Worm (Caenorhabditis elegans) whole organism, young adult: ENCODE measurements around the gene chw-1.

Experiments used
- B0035.1 ChIP-seq: sonication (generic microtip); optimal IDR thresholded peaks from 2 replicates; lab custom pipeline; 2016; ENCODE audit warnings: missing genetic modification characterization, mild to moderate bottlenecking, missing compliant biosample characterization, missing genotype, missing genetic modification reagents
- F22D6.2 ChIP-seq: sonication (generic microtip); optimal IDR thresholded peaks from 2 replicates; lab custom pipeline; 2016; ENCODE audit warnings: mild to moderate bottlenecking, missing genetic modification characterization, missing compliant biosample characterization
- F23B12.7 ChIP-seq: sonication (generic microtip); optimal IDR thresholded peaks from 2 replicates; lab custom pipeline; 2017; ENCODE audit warnings: missing genetic modification characterization, mild to moderate bottlenecking, missing compliant biosample characterization, antibody characterized with exemption, moderate library complexity; ENCODE audit not compliant: insufficient read depth
- F37B4.10 ChIP-seq: fragments of 200-800 bp; sonication (Bioruptor generic); IDR thresholded peaks from 2 replicates; pipeline ENCODE4 v1.3.6; 2022; ENCODE audit warnings: missing genetic modification characterization, missing compliant biosample characterization
- F39B2.1 ChIP-seq: fragments of 200-800 bp; sonication (Bioruptor generic); IDR thresholded peaks from 2 replicates; pipeline ENCODE4 v1.3.6; 2022; ENCODE audit warnings: missing genetic modification reagents, missing genetic modification characterization, missing compliant biosample characterization
- F52B5.7 ChIP-seq: sonication (generic microtip); optimal IDR thresholded peaks from 2 replicates; lab custom pipeline; 2016; ENCODE audit warnings: mild to moderate bottlenecking, missing genetic modification characterization, missing compliant biosample characterization
- K11D2.4 ChIP-seq: fragments of 200-800 bp; sonication (Bioruptor generic); IDR thresholded peaks from 2 replicates; pipeline ENCODE4 v1.3.6; 2022; ENCODE audit warnings: missing genetic modification reagents, missing genetic modification characterization, missing compliant biosample characterization
- T07F8.4 ChIP-seq: sonication (generic microtip); optimal IDR thresholded peaks from 2 replicates; lab custom pipeline; 2016; ENCODE audit warnings: mild to moderate bottlenecking, missing genetic modification characterization, moderate library complexity, missing compliant biosample characterization
- T26A5.8 ChIP-seq: sonication (generic microtip); optimal IDR thresholded peaks from 2 replicates; lab custom pipeline; 2016; ENCODE audit warnings: missing genetic modification characterization, missing compliant biosample characterization
- Y79H2A.3 ChIP-seq: fragments of 200-800 bp; sonication (Bioruptor generic); conservative IDR thresholded peaks from 2 replicates; pipeline ENCODE4 v1.3.6; 2022; ENCODE audit warnings: missing genetic modification reagents, missing genetic modification characterization, missing compliant biosample characterization
- Y95B8A.8 ChIP-seq: fragments of 200-800 bp; sonication (Bioruptor generic); IDR thresholded peaks from 2 replicates; pipeline ENCODE4 v1.3.6; 2022; ENCODE audit warnings: missing genetic modification reagents, missing genetic modification characterization, missing compliant biosample characterization
- aptf-3 ChIP-seq: fragments of 200-800 bp; sonication (Bioruptor generic); IDR thresholded peaks from 2 replicates; pipeline ENCODE4 v1.3.6; 2022; ENCODE audit warnings: missing genetic modification characterization, missing compliant biosample characterization
- attf-3 ChIP-seq: fragments of 200-800 bp; sonication (Bioruptor generic); conservative IDR thresholded peaks from 2 replicates; pipeline ENCODE4 v1.3.6; 2022; ENCODE audit warnings: missing genetic modification reagents, missing genetic modification characterization, missing compliant biosample characterization
- attf-5 ChIP-seq: fragments of 200-800 bp; sonication (Bioruptor generic); optimal IDR thresholded peaks from 2 replicates; lab custom pipeline; 2018; ENCODE audit warnings: mild to moderate bottlenecking, missing genetic modification characterization, missing compliant biosample characterization
- ceh-58 ChIP-seq: fragments of 200-800 bp; sonication (Bioruptor generic); IDR thresholded peaks from 2 replicates; pipeline ENCODE4 v1.3.6; 2022; ENCODE audit warnings: missing genetic modification characterization, missing compliant biosample characterization
- efl-1 ChIP-seq: fragments of 150-350 bp; optimal IDR thresholded peaks from 2 replicates; lab custom pipeline; 2014; ENCODE audit warnings: missing biosample characterization, missing genetic modification reagents, missing genetic modification characterization
- egl-18 ChIP-seq: fragments of 200-800 bp; sonication (Bioruptor generic); IDR thresholded peaks from 2 replicates; pipeline ENCODE4 v1.3.6; 2022; ENCODE audit warnings: missing genetic modification reagents, missing genetic modification characterization, missing compliant biosample characterization
- ets-4 ChIP-seq: fragments of 200-800 bp; sonication (Bioruptor generic); optimal IDR thresholded peaks from 2 replicates; lab custom pipeline; 2018; ENCODE audit warnings: mild to moderate bottlenecking, missing genetic modification characterization, missing compliant biosample characterization
- gei-17 ChIP-seq: fragments of 200-800 bp; sonication (Bioruptor generic); optimal IDR thresholded peaks from 2 replicates; lab custom pipeline; 2018; ENCODE audit warnings: mild to moderate bottlenecking, missing genetic modification characterization, missing compliant biosample characterization
- him-1 ChIP-seq: sonication (generic microtip); optimal IDR thresholded peaks from 2 replicates; lab custom pipeline; 2016; ENCODE audit warnings: missing genotype, missing genetic modification reagents, missing genetic modification characterization, missing compliant biosample characterization
- hlh-26 ChIP-seq: fragments of 200-800 bp; sonication (Bioruptor generic); conservative IDR thresholded peaks from 2 replicates; pipeline ENCODE4 v1.3.6; 2022; ENCODE audit warnings: missing genetic modification reagents, missing genetic modification characterization, missing compliant biosample characterization
- lsl-1 ChIP-seq: fragments of 200-800 bp; sonication (Bioruptor generic); optimal IDR thresholded peaks from 2 replicates; lab custom pipeline; 2018; ENCODE audit warnings: mild to moderate bottlenecking, missing genetic modification characterization, moderate library complexity, missing compliant biosample characterization
- madf-3 ChIP-seq: fragments of 200-800 bp; sonication (Bioruptor generic); IDR thresholded peaks from 2 replicates; pipeline ENCODE4 v1.3.6; 2022; ENCODE audit warnings: missing genetic modification reagents, missing genetic modification characterization, missing compliant biosample characterization
- madf-6 ChIP-seq: fragments of 200-800 bp; sonication (Bioruptor generic); IDR thresholded peaks from 2 replicates; pipeline ENCODE4 v1.3.6; 2022; ENCODE audit warnings: missing genetic modification reagents, missing genetic modification characterization, missing compliant biosample characterization
- mcd-1 ChIP-seq: fragments of 200-800 bp; sonication (Bioruptor generic); IDR thresholded peaks from 2 replicates; pipeline ENCODE4 v1.3.6; 2022; ENCODE audit warnings: missing genetic modification reagents, missing genetic modification characterization, missing compliant biosample characterization
- mes-4 ChIP-seq: sonication (generic microtip); optimal IDR thresholded peaks from 2 replicates; lab custom pipeline; 2016; ENCODE audit warnings: missing genotype, missing genetic modification characterization, missing compliant biosample characterization
- nfya-2 ChIP-seq: fragments of 200-800 bp; sonication (Bioruptor generic); IDR thresholded peaks from 2 replicates; pipeline ENCODE4 v1.3.6; 2022; ENCODE audit warnings: missing genetic modification reagents, missing genetic modification characterization, missing compliant biosample characterization
- rec-8 ChIP-seq, 2 experiments: sonication (generic microtip); optimal IDR thresholded peaks; 2 replicates each; lab custom pipeline; 2016; ENCODE audit warnings: mild to moderate bottlenecking in 2 of 2, missing genetic modification characterization in 2 of 2, missing genetic modification reagents in 2 of 2, missing genotype in 2 of 2, missing biosample characterization in 1 of 2, missing compliant biosample characterization in 1 of 2, moderate library complexity in 1 of 2
- rpc-1 ChIP-seq, 2 experiments: fragments of 150-350 bp in 1 of 2; sonication (generic microtip) in 1 of 2; optimal IDR thresholded peaks; 2 replicates each; lab custom pipeline; 2014 to 2018; ENCODE audit warnings: missing biosample characterization in 1 of 2, missing genetic modification characterization in 1 of 2, missing genetic modification reagents in 1 of 2, missing genotype in 1 of 2
- snpc-1.1 ChIP-seq: sonication (generic microtip); optimal IDR thresholded peaks from 2 replicates; lab custom pipeline; 2017; ENCODE audit warnings: missing genetic modification characterization, mild to moderate bottlenecking, missing compliant biosample characterization, antibody characterized with exemption, moderate library complexity, missing genotype, missing genetic modification reagents; ENCODE audit not compliant: insufficient read depth
- snpc-4 ChIP-seq, 5 experiments: fragments of 150-350 bp in 1 of 5; sonication (generic microtip) in 4 of 5; optimal IDR thresholded peaks; 2 replicates each; lab custom pipeline; 2014 to 2018; ENCODE audit warnings: missing genetic modification characterization in 5 of 5, missing biosample characterization in 3 of 5, antibody characterized with exemption in 2 of 5, mild to moderate bottlenecking in 2 of 5, missing compliant biosample characterization in 2 of 5, missing genotype in 2 of 5, moderate library complexity in 2 of 5, missing genetic modification reagents in 1 of 5
- tlf-1 ChIP-seq: fragments of 200-800 bp; sonication (Bioruptor generic); optimal IDR thresholded peaks from 2 replicates; lab custom pipeline; 2018; ENCODE audit warnings: mild to moderate bottlenecking, missing genetic modification characterization, missing compliant biosample characterization
- unc-62 ChIP-seq: fragments of 150-350 bp; optimal IDR thresholded peaks from 2 replicates; lab custom pipeline; 2014; ENCODE audit warnings: missing biosample characterization, missing genetic modification reagents, missing genetic modification characterization
- zim-3 ChIP-seq: sonication (generic microtip); optimal IDR thresholded peaks from 2 replicates; lab custom pipeline; 2017; ENCODE audit warnings: mild to moderate bottlenecking, missing genetic modification characterization, moderate library complexity, missing compliant biosample characterization

chw-1 gene

DNA sequence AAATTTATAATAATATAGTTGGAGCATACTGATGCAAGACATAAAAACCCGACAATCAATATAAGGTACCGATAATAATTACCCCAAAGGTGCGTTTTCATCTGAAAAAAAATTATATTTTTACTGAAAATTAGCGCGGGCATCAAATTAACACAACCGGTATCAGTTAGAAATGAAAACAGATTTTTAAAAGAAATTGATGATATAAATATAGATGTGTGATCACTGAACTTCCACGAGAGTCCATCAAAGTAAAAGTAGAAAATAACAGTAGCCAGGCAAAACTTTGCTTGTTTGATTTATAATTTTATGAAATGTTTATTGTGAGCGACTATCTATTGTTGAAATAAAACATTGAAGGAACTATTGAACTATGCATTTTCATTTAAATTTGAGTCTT lies 39.2 kb downstream of the chw-1 start, which contains the start of gene C35A5.3:
TSS of gene C35A5.3 (minus strand) at position 101 of the 400 bp plus-strand sequence.
- TF ChIP-seq aptf-3 (GFP tag; lab: Robert Waterston, UW) (no peak), ceh-58 (no peak), Y95B8A.8 (no peak), gei-17 (no peak), zim-3 (tag; lab: Kevin White, UChicago) (no peak), egl-18 (GFP tag; lab: Robert Waterston, UW) (no peak), nfya-2 (GFP tag; lab: Robert Waterston, UW) (no peak), T07F8.4 (tag; lab: Kevin White, UChicago) (no peak), F52B5.7 (no peak)

DNA sequence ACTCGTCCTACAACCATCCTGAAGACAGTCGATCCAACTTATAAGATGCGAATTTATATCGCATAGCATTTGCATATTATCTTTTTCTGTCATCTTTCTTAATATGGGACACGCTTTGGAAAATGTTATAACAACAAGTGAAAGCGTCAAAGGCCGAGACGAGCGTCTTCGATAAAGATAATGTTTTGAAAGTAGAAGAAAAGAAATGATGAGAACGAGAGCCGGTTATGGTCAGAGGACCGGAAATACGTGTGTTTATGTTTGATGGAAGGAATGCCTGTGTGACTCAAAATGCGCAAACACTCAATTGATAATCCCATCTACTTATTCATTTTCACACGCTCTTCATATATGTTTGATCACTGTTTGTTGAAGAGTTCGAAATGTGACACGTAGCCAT lies 40.9 kb downstream of the chw-1 start, which contains the start of gene C35A5.11:
TSS of gene C35A5.11 (minus strand) at position 101 of the 400 bp plus-strand sequence.
- TF ChIP-seq F22D6.2 = no peak
- no peak for TF ChIP-seq K11D2.4 (GFP tag; lab: Robert Waterston, UW)
- no peak for TF ChIP-seq madf-3 (GFP tag; lab: Robert Waterston, UW)
- TF ChIP-seq attf-3 (GFP tag; lab: Robert Waterston, UW) = no peak
- no peak for TF ChIP-seq F37B4.10 (GFP tag; lab: Robert Waterston, UW)
- no peak for TF ChIP-seq rpc-1 (optimal IDR thresholded peaks at IDR 0.05; lab: Kevin White, UChicago)
- TF ChIP-seq rpc-1 (tag; optimal IDR thresholded peaks at IDR 0.05; lab: Kevin White, UChicago) = no peak

DNA sequence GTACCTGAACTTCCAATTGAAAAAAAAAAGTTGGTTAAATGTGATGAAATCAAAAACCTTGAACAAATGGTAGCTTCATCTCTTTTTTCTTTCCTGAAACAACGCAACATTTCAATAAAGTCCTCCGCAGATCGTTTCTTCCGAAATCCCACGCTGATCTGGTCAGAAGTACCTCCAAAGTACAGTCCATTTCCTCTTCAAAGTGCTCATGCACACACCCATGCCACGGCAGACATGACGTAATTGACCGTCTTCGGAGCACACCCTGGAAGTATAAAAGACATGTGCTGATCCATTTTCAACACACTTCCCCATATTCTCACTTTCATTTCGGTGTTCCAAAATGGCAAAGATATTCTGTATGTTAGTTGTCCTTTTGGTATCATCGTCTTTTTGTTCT lies 41.8 kb downstream of the chw-1 start, which contains the start of gene C35A5.10:
TSS of gene C35A5.10 (plus strand) at position 301 of the 400 bp plus-strand sequence.
- no peak for TF ChIP-seq mcd-1
- TF ChIP-seq madf-6 (GFP tag; lab: Robert Waterston, UW) = no peak
- no peak for TF ChIP-seq snpc-1.1 (tag; lab: Kevin White, UChicago)
- TF ChIP-seq, all 124 proteins: peak for 0

DNA sequence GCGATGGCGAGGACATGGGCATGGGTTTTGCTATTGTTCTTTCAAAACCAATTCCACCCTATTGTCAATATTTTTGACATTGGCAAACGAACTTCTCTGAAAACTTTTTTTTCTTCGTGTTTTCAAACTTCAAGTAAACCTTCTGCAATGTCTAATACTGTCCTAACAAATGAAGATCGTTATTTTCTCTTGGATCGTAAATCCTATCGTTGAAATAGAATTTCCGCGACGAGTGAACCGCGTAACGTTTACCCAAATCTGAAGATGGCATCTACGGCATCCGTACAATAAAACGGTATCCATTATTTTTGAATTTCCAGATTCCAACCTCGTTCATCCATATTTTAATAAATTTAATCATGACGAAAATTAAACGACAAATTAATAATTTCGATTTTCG lies 43.5 kb downstream of the chw-1 start, which contains the start of gene C35A5.5:
TSS of gene C35A5.5 (plus strand) at position 301 of the 400 bp plus-strand sequence.
- TF ChIP-seq T26A5.8 (tag; lab: Kevin White, UChicago) (no peak), tlf-1 (GFP tag; lab: Kevin White, UChicago) (no peak), K11D2.4 (GFP tag; lab: Robert Waterston, UW) (no peak), B0035.1 (tag; lab: Kevin White, UChicago) (no peak), Y79H2A.3 (GFP tag; lab: Robert Waterston, UW) (no peak), F39B2.1 (no peak), lsl-1 (GFP tag; lab: Kevin White, UChicago) (no peak), attf-5 (GFP tag; lab: Kevin White, UChicago) (no peak), zim-3 (tag; lab: Kevin White, UChicago) (no peak), egl-18 (GFP tag; lab: Robert Waterston, UW) (no peak), mes-4 (tag; lab: Kevin White, UChicago) (no peak), rec-8 (tag; optimal IDR thresholded peaks at IDR 0.05; lab: Kevin White, UChicago) (no peak)

DNA sequence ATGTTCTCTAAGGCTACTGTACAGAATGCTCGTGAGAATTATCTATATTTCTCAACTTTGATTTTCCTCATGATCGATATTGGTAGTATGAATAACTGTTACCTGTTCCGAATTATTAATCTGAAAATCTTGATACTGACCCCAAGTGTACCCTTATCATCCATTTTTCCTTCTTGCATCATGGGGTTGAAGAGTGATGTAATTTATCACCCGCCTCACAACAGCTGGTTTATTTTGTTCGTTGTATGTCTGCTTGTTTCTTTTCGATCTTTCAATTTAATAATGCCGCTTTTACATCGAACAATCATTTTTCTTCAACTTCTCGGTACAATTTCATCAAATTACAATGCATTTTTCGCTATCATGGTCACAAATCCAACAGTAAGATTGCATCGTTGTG lies 46.8 kb downstream of the chw-1 start, which contains the start of gene C35A5.6:
TSS of gene C35A5.6 (plus strand) at position 283 of the 400 bp plus-strand sequence.
- TF ChIP-seq snpc-4 (GFP tag; optimal IDR thresholded peaks at IDR 0.05; lab: Kevin White, UChicago) (no peak), snpc-4 (tag; optimal IDR thresholded peaks at IDR 0.05; lab: Kevin White, UChicago) (no peak), ets-4 (no peak), F37B4.10 (GFP tag; lab: Robert Waterston, UW) (no peak), efl-1 (GFP tag; lab: Kevin White, UChicago) (no peak), him-1 (no peak), hlh-26 (GFP tag; lab: Robert Waterston, UW) (no peak), unc-62 (GFP tag; lab: Kevin White, UChicago) (no peak), F23B12.7 (tag; lab: Kevin White, UChicago) (no peak)
